Worm (Caenorhabditis elegans): Measurements from ENCODE around the gene unc-36.

unc-36 gene

ce11 chrIII:8144574-8145065, 56.4 kb downstream of the unc-36 start, which contains the start of the genes C14B9.8 and mrpl-18 (continued):
- TF ChIP-seq ceh-88 (GFP tag; IDR thresholded peaks at IDR 0.05) (peak; percentile 18; the same call in 1 of the 2 replicates), alr-1 (tag; optimal IDR thresholded peaks at IDR 0.05; ENCODE audit: borderline replicate concordance) (no peak), fkh-10 (GFP tag; optimal IDR thresholded peaks at IDR 0.05) (no peak), lir-3 (tag; optimal IDR thresholded peaks at IDR 0.05; ENCODE audit: poor library complexity) (peak; percentile 95), elt-3 (tag; optimal IDR thresholded peaks at IDR 0.05) (peak in 2 of 6 experiments; percentile 20 to 43), isw-1 (GFP tag; IDR thresholded peaks at IDR 0.05) (peak; percentile 66), xbp-1 (tag; optimal IDR thresholded peaks at IDR 0.05) (peak; percentile 80), C16A3.4 (tag; optimal IDR thresholded peaks at IDR 0.05) (peak; percentile 29), lin-14 (GFP tag; optimal IDR thresholded peaks at IDR 0.05) (peak; percentile 62), elt-2 (tag; optimal IDR thresholded peaks at IDR 0.05) (peak; percentile 47), lin-35 (GFP tag; optimal IDR thresholded peaks at IDR 0.05) (peak; percentile 47 to 68), efl-1 (optimal IDR thresholded peaks at IDR 0.05) (peak; percentile 69 to 73), efl-1 (GFP tag; optimal IDR thresholded peaks at IDR 0.05 in 1 of 2) (peak; percentile 66 to 97), C34B4.2 (tag; optimal IDR thresholded peaks at IDR 0.05) (peak; percentile 33), nhr-90 (tag; optimal IDR thresholded peaks at IDR 0.05; ENCODE audit: poor library complexity) (peak; percentile 89), hlh-17 (GFP tag; optimal IDR thresholded peaks at IDR 0.05; ENCODE audit: borderline replicate concordance) (no peak), dpl-1 (GFP tag; optimal IDR thresholded peaks at IDR 0.05) (peak; percentile 54 to 71 (median 69)), vab-15 (tag; optimal IDR thresholded peaks at IDR 0.05) (no peak), dsc-1 (tag; optimal IDR thresholded peaks at IDR 0.05) (peak; percentile 85), nhr-85 (tag) (peak; percentile 87), grh-1 (GFP tag; IDR thresholded peaks at IDR 0.05) (peak; percentile 59), sox-4 (tag; optimal IDR thresholded peaks at IDR 0.05) (peak; percentile 78), nhr-20 (tag; optimal IDR thresholded peaks at IDR 0.05) (peak; percentile 67), lin-15B (tag; optimal IDR thresholded peaks at IDR 0.05) (peak; percentile 48), ces-1 (GFP tag; optimal IDR thresholded peaks at IDR 0.05) (no peak), snpc-4 (tag; optimal IDR thresholded peaks at IDR 0.05) (peak; percentile 47), zip-4 (GFP tag; optimal IDR thresholded peaks at IDR 0.05) (peak; percentile 6), egl-13 (tag; optimal IDR thresholded peaks at IDR 0.05) (peak; percentile 81), lin-39 (tag; optimal IDR thresholded peaks at IDR 0.05) (peak; percentile 54), ztf-4 (tag; optimal IDR thresholded peaks at IDR 0.05) (no peak), pax-3 (tag; optimal IDR thresholded peaks at IDR 0.05) (peak; percentile 70), ztf-11 (tag; optimal IDR thresholded peaks at IDR 0.05) (peak in 1 of 2 experiments; percentile 89), ceh-90 (tag; optimal IDR thresholded peaks at IDR 0.05) (peak; percentile 93), lin-13 (GFP tag; optimal IDR thresholded peaks at IDR 0.05) (peak; percentile 50), Y116A8C.19 (tag; optimal IDR thresholded peaks at IDR 0.05; ENCODE audit: borderline replicate concordance) (peak; percentile 63), aly-2 (tag; optimal IDR thresholded peaks at IDR 0.05) (peak; percentile 22), nhr-19 (GFP tag; conservative IDR thresholded peaks at IDR 0.05) (peak; percentile 70), unc-86 (tag; optimal IDR thresholded peaks at IDR 0.05) (peak; percentile 57), mep-1 (tag; optimal IDR thresholded peaks at IDR 0.05) (peak; percentile 73)
